Fruit fly (Drosophila melanogaster) whole organism, embryonic: ENCODE results near the gene CG32176.

Experiments
- Atf6 ChIP-seq: fragments of 200-800 bp; sonication (Bioruptor generic); IDR thresholded peaks from 2 replicates; pipeline ENCODE4 v1.3.6; 2022; ENCODE audit warnings: missing biosample characterization, missing genetic modification characterization
- Bgb ChIP-seq: fragments of 200-800 bp; sonication (Bioruptor generic); IDR thresholded peaks from 2 replicates; pipeline ENCODE4 v1.3.6; 2022; ENCODE audit warnings: missing biosample characterization, missing genetic modification characterization; ENCODE audit not compliant: partially characterized antibody
- CG10267 ChIP-seq: fragments of 200-800 bp; sonication (Bioruptor generic); optimal IDR thresholded peaks from 2 replicates; lab custom pipeline; 2018; ENCODE audit warnings: missing biosample characterization, mild to moderate bottlenecking, missing genetic modification characterization, moderate library complexity
- CG10366 ChIP-seq: fragments of 200-800 bp; sonication (Bioruptor generic); IDR thresholded peaks from 2 replicates; pipeline ENCODE4 v1.3.6; 2022; ENCODE audit warnings: missing biosample characterization, missing genetic modification characterization
- CG10431 ChIP-seq: fragments of 200-800 bp; sonication (Bioruptor generic); optimal IDR thresholded peaks from 3 replicates; lab custom pipeline; 2018; ENCODE audit warnings: missing biosample characterization, mild to moderate bottlenecking, missing genetic modification characterization
- CG13287 ChIP-seq: fragments of 200-800 bp; sonication (Bioruptor generic); IDR thresholded peaks from 2 replicates; pipeline ENCODE4 v1.3.6; 2022; ENCODE audit warnings: missing biosample characterization, missing genetic modification characterization; ENCODE audit not compliant: partially characterized antibody
- CG15696 ChIP-seq: fragments of 200-800 bp; sonication (Bioruptor generic); optimal IDR thresholded peaks from 2 replicates; lab custom pipeline; 2019; ENCODE audit warnings: missing biosample characterization, mild to moderate bottlenecking, missing genetic modification characterization, moderate library complexity
- CG17568 ChIP-seq: fragments of 200-800 bp; sonication (Bioruptor generic); optimal IDR thresholded peaks from 2 replicates; lab custom pipeline; 2018; ENCODE audit warnings: missing biosample characterization, mild to moderate bottlenecking, missing genetic modification characterization, moderate library complexity
- CG17829 ChIP-seq: fragments of 200-800 bp; optimal IDR thresholded peaks from 2 replicates; lab custom pipeline; 2019; ENCODE audit warnings: missing biosample characterization, mild to moderate bottlenecking, missing genetic modification characterization, moderate library complexity
- CG31441 ChIP-seq: fragments of 200-800 bp; sonication (Bioruptor generic); IDR thresholded peaks from 2 replicates; pipeline ENCODE4 v1.3.6; 2022; ENCODE audit warnings: missing biosample characterization, missing genetic modification characterization
- CG33213 ChIP-seq: fragments of 200-800 bp; sonication (Bioruptor generic); optimal IDR thresholded peaks from 3 replicates; lab custom pipeline; 2016; ENCODE audit warnings: missing biosample characterization, missing genetic modification characterization
- CG42726 ChIP-seq: fragments of 200-800 bp; sonication (Bioruptor generic); IDR thresholded peaks from 2 replicates; pipeline ENCODE4 v1.3.6; 2022; ENCODE audit warnings: missing biosample characterization, missing genetic modification characterization; ENCODE audit not compliant: partially characterized antibody
- CG4282 ChIP-seq: fragments of 200-800 bp; sonication (Bioruptor generic); optimal IDR thresholded peaks from 2 replicates; lab custom pipeline; 2016; ENCODE audit warnings: missing biosample characterization, missing genetic modification characterization
- CG4617 ChIP-seq: fragments of 200-800 bp; sonication (Bioruptor generic); optimal IDR thresholded peaks from 3 replicates; lab custom pipeline; 2016; ENCODE audit warnings: missing biosample characterization, missing genetic modification characterization, borderline replicate concordance
- CG4730 ChIP-seq: fragments of 200-800 bp; sonication (Bioruptor generic); IDR thresholded peaks from 2 replicates; pipeline ENCODE4 v1.3.6; 2022; ENCODE audit warnings: missing biosample characterization, missing genetic modification characterization
- CG7372 ChIP-seq: fragments of 200-800 bp; sonication (Bioruptor generic); IDR thresholded peaks from 2 replicates; pipeline ENCODE4 v1.3.6; 2022; ENCODE audit warnings: missing biosample characterization, missing genetic modification characterization
- CG8359 ChIP-seq: fragments of 200-800 bp; sonication (Bioruptor generic); optimal IDR thresholded peaks from 2 replicates; lab custom pipeline; 2017; ENCODE audit warnings: missing biosample characterization, mild to moderate bottlenecking, missing genetic modification characterization, borderline replicate concordance
- CG8944 ChIP-seq: fragments of 200-800 bp; sonication (Bioruptor generic); optimal IDR thresholded peaks from 3 replicates; lab custom pipeline; 2016; ENCODE audit warnings: missing biosample characterization, missing genetic modification characterization
- CG9437 ChIP-seq: fragments of 200-800 bp; sonication (Bioruptor generic); optimal IDR thresholded peaks from 2 replicates; lab custom pipeline; 2018; ENCODE audit warnings: missing biosample characterization, mild to moderate bottlenecking, missing genetic modification characterization
- CoRest ChIP-seq: fragments of 200-800 bp; sonication (Bioruptor generic); optimal IDR thresholded peaks from 3 replicates; lab custom pipeline; 2018; ENCODE audit warnings: missing biosample characterization, mild to moderate bottlenecking, missing genetic modification characterization, moderate library complexity
- Dbx ChIP-seq: fragments of 200-800 bp; sonication (Bioruptor generic); IDR thresholded peaks from 3 replicates; pipeline ENCODE4 v1.3.6; 2022; ENCODE audit warnings: missing biosample characterization, missing genetic modification characterization
- Dek ChIP-seq: fragments of 200-800 bp; sonication (Bioruptor generic); optimal IDR thresholded peaks from 3 replicates; lab custom pipeline; 2019; ENCODE audit warnings: missing biosample characterization, mild to moderate bottlenecking, missing genetic modification characterization, moderate library complexity
- Dll ChIP-seq: fragments of 200-800 bp; sonication (Bioruptor generic); IDR thresholded peaks from 4 replicates; pipeline ENCODE4 v1.3.6; 2022; ENCODE audit warnings: missing biosample characterization, missing genetic modification characterization; ENCODE audit not compliant: partially characterized antibody
- ERR ChIP-seq: fragments of 200-800 bp; sonication (Bioruptor generic); optimal IDR thresholded peaks from 2 replicates; lab custom pipeline; 2016; ENCODE audit warnings: missing biosample characterization, missing genetic modification characterization
- Elba2 ChIP-seq: fragments of 200-800 bp; sonication (Bioruptor generic); optimal IDR thresholded peaks from 3 replicates; lab custom pipeline; 2016; ENCODE audit warnings: missing biosample characterization, missing genetic modification characterization
- Fer2 ChIP-seq: fragments of 200-800 bp; sonication (Bioruptor generic); optimal IDR thresholded peaks from 2 replicates; lab custom pipeline; 2018; ENCODE audit warnings: missing biosample characterization, mild to moderate bottlenecking, missing genetic modification characterization, moderate library complexity
- MTF-1 ChIP-seq: fragments of 200-800 bp; sonication (Bioruptor generic); optimal IDR thresholded peaks from 2 replicates; lab custom pipeline; 2018; ENCODE audit warnings: missing biosample characterization, mild to moderate bottlenecking, missing genetic modification characterization, borderline replicate concordance
- NFAT ChIP-seq: fragments of 200-800 bp; sonication (Bioruptor generic); IDR thresholded peaks from 2 replicates; pipeline ENCODE4 v1.3.6; 2022; ENCODE audit warnings: missing biosample characterization, missing genetic modification characterization
- Nf-YC ChIP-seq: fragments of 200-800 bp; optimal IDR thresholded peaks from 3 replicates; lab custom pipeline; 2019; ENCODE audit warnings: missing biosample characterization, mild to moderate bottlenecking, missing genetic modification characterization, moderate library complexity
- TFAM ChIP-seq: fragments of 200-800 bp; sonication (Bioruptor generic); optimal IDR thresholded peaks from 2 replicates; lab custom pipeline; 2017; ENCODE audit warnings: missing biosample characterization, missing genetic modification characterization, inconsistent platforms
- YL-1 ChIP-seq: fragments of 200-800 bp; sonication (Bioruptor generic); optimal IDR thresholded peaks from 3 replicates; lab custom pipeline; 2017; ENCODE audit warnings: missing biosample characterization, mild to moderate bottlenecking, missing genetic modification characterization
- bbx ChIP-seq: fragments of 200-800 bp; sonication (Bioruptor generic); IDR thresholded peaks from 2 replicates; pipeline ENCODE4 v1.3.6; 2022; ENCODE audit warnings: missing biosample characterization, missing genetic modification characterization; ENCODE audit not compliant: partially characterized antibody
- cas ChIP-seq: fragments of 200-800 bp; sonication (Bioruptor generic); IDR thresholded peaks from 2 replicates; pipeline ENCODE4 v1.3.6; 2022; ENCODE audit warnings: missing biosample characterization, missing genetic modification characterization
- crol ChIP-seq: fragments of 200-800 bp; sonication (Bioruptor generic); IDR thresholded peaks from 2 replicates; pipeline ENCODE4 v1.3.6; 2022; ENCODE audit warnings: missing biosample characterization, missing genetic modification characterization
- ems ChIP-seq: fragments of 200-800 bp; sonication (Bioruptor generic); optimal IDR thresholded peaks from 3 replicates; lab custom pipeline; 2016; ENCODE audit warnings: missing biosample characterization, missing genetic modification characterization
- gem ChIP-seq: fragments of 200-800 bp; sonication (Bioruptor generic); optimal IDR thresholded peaks from 2 replicates; lab custom pipeline; 2019; ENCODE audit warnings: missing biosample characterization, mild to moderate bottlenecking, missing genetic modification characterization, moderate library complexity
- hbn ChIP-seq: fragments of 200-800 bp; sonication (Bioruptor generic); IDR thresholded peaks from 2 replicates; pipeline ENCODE4 v1.3.6; 2022; ENCODE audit warnings: missing biosample characterization, missing genetic modification characterization; ENCODE audit not compliant: partially characterized antibody
- jigr1 ChIP-seq: fragments of 200-800 bp; sonication (Bioruptor generic); IDR thresholded peaks from 3 replicates; pipeline ENCODE4 v1.3.6; 2022; ENCODE audit warnings: missing biosample characterization, missing genetic modification characterization
- jing ChIP-seq: fragments of 200-800 bp; sonication (Bioruptor generic); optimal IDR thresholded peaks from 2 replicates; lab custom pipeline; 2018; ENCODE audit warnings: missing biosample characterization, mild to moderate bottlenecking, missing genetic modification characterization
- ken ChIP-seq: fragments of 200-800 bp; sonication (Bioruptor generic); IDR thresholded peaks from 3 replicates; pipeline ENCODE4 v1.3.6; 2022; ENCODE audit warnings: missing biosample characterization, missing genetic modification characterization
- knrl ChIP-seq: fragments of 200-800 bp; sonication (Bioruptor generic); IDR thresholded peaks from 3 replicates; pipeline ENCODE4 v1.3.6; 2022; ENCODE audit warnings: missing biosample characterization, missing genetic modification characterization; ENCODE audit not compliant: partially characterized antibody
- pum ChIP-seq: fragments of 200-800 bp; sonication (Bioruptor generic); optimal IDR thresholded peaks from 2 replicates; lab custom pipeline; 2016; ENCODE audit warnings: missing biosample characterization, missing genetic modification characterization
- sisA ChIP-seq: fragments of 200-800 bp; sonication (Bioruptor generic); IDR thresholded peaks from 2 replicates; pipeline ENCODE4 v1.3.6; 2022; ENCODE audit warnings: missing biosample characterization, missing genetic modification characterization
- sqz ChIP-seq: fragments of 200-800 bp; sonication (Bioruptor generic); optimal IDR thresholded peaks from 3 replicates; lab custom pipeline; 2018; ENCODE audit warnings: missing biosample characterization, mild to moderate bottlenecking, missing genetic modification characterization
- stwl ChIP-seq: fragments of 200-800 bp; sonication (Bioruptor generic); optimal IDR thresholded peaks from 3 replicates; lab custom pipeline; 2018; ENCODE audit warnings: missing biosample characterization, mild to moderate bottlenecking, missing genetic modification characterization, moderate library complexity
- trh ChIP-seq: fragments of 200-800 bp; sonication (Bioruptor generic); optimal IDR thresholded peaks from 2 replicates; lab custom pipeline; 2016; ENCODE audit warnings: missing biosample characterization, missing genetic modification characterization
- ttk ChIP-seq: fragments of 200-800 bp; sonication (Bioruptor generic); IDR thresholded peaks from 2 replicates; pipeline ENCODE4 v2.1.2; 2022; ENCODE audit warnings: missing biosample characterization, missing genetic modification characterization
- zfh1 ChIP-seq: fragments of 200-800 bp; sonication (Bioruptor generic); IDR thresholded peaks from 3 replicates; pipeline ENCODE4 v1.3.6; 2022; ENCODE audit warnings: missing biosample characterization, missing genetic modification characterization

CG32176 gene

DNA sequence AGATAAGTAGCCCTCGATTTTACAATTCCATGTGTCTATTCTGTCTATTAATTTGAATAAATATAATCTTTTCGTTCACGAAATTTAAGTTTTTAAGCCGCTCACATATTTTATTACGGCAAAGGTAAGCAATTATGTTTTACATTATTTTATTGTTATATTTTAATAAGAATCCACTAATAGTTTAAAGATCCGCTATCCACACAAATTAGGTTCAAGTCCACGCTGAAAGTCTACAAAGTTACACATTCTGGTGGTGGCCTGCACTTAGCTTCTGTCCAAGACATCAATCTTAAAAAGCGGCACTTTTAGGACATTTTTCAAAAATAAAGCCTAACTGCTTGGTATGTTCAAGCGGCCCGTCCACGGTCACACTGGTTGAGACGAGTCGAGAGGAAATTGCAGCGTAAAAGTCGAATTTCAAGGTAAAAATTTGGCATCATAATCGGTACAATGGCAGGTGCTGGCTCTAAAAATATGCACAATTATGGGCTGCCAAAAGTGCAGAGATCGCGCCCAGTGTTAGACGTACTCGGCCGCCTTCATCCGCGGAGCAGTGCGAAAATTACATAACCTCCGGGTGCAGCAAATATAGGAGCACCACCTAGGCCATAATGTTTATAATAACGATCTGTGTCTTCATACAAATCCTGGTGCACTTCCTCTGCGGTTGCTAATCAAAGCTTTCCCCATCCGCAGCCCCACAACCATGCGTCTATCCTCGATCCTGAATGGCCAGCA is 41.2 kb downstream of the CG32176 start, which contains the start of the genes UQCR-Q and CG46525 (continued):
- no peak for TF ChIP-seq CG9437 (GFP tag; lab: Kevin White, UChicago)
- peak; percentile 25 for TF ChIP-seq Nf-YC (tag; lab: Kevin White, UChicago)
- peak; percentile 72 for TF ChIP-seq CG33213 (GFP tag; lab: Kevin White, UChicago)
- TF ChIP-seq Dek (tag; lab: Kevin White, UChicago), result peak; percentile 50
- TF ChIP-seq stwl, result peak; percentile 72
- peak; percentile 47 for TF ChIP-seq CG17829 (tag; lab: Kevin White, UChicago)
- 0 out of 2 replicates have a peak, but pooled peaks have one; percentile 39 for TF ChIP-seq hbn
- peak; percentile 22; the same call in 1 of the 3 replicates for TF ChIP-seq knrl (GFP tag; lab: Robert Waterston, UW)
- TF ChIP-seq bbx, result peak; percentile 45; the same call in 1 of the 2 replicates
- TF ChIP-seq CG42726 (GFP tag; lab: Robert Waterston, UW), result peak; percentile 62
- TF ChIP-seq CG10267, result peak; percentile 59
- TF ChIP-seq CoRest (tag; lab: Kevin White, UChicago), result peak; percentile 46
- TF ChIP-seq MTF-1 (GFP tag; lab: Kevin White, UChicago), result no peak
- 0 out of 2 replicates have a peak, but pooled peaks have one; percentile 3 for TF ChIP-seq NFAT (GFP tag; lab: Robert Waterston, UW)
- no peak for TF ChIP-seq CG10366 (GFP tag; lab: Robert Waterston, UW)
- TF ChIP-seq ken (GFP tag; lab: Robert Waterston, UW), result no peak
- TF ChIP-seq Bgb (GFP tag; lab: Robert Waterston, UW), result peak; percentile 51
- TF ChIP-seq Dll (GFP tag; lab: Robert Waterston, UW), result 0 out of 4 replicates have a peak, but pooled peaks have one; percentile 20
- peak; percentile 65 for TF ChIP-seq CG4617 (GFP tag; lab: Kevin White, UChicago)

DNA sequence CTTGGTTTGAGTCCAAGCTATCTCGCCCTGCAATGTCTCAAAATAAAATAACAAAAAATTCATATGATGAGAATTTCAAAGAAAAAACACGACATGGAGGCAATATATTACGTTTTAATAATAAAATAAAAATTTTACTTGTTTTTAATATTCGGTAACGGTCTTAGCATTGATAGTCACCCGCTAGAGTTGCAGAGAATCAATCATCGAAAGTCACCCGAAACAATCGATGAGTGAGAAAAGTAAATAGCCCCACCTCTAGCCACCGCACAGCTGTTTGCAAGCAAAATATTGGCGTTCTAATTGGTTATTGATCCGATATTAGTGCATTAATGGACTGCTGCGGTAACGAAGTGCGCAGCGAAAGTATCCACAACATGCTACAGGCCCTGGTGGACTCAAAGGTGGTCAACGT is 42.3 kb downstream of the CG32176 start, which contains the start of gene CG34250:
Gene CG34250, plus strand, starts transcription at position 244 of the 415 bp plus-strand sequence.
- TF ChIP-seq Elba2 (GFP tag; lab: Kevin White, UChicago), result peak; percentile 68
- TF ChIP-seq trh, result no peak
- TF ChIP-seq CG7372 (GFP tag; lab: Robert Waterston, UW), result no peak
- TF ChIP-seq Dbx (GFP tag; lab: Robert Waterston, UW), result no peak; the same call in 2 of the 3 replicates
- TF ChIP-seq jigr1 (GFP tag; lab: Robert Waterston, UW), result no peak
- peak; percentile 34 for TF ChIP-seq ems (GFP tag; lab: Kevin White, UChicago)
- TF ChIP-seq CG13287 (GFP tag; lab: Robert Waterston, UW), result peak; percentile 87
- no peak for TF ChIP-seq ERR (GFP tag; lab: Kevin White, UChicago)
- TF ChIP-seq TFAM (GFP tag; lab: Kevin White, UChicago), result no peak
- TF ChIP-seq CG4282 (GFP tag; lab: Kevin White, UChicago), result no peak
- no peak for TF ChIP-seq sqz (GFP tag; lab: Kevin White, UChicago)
- TF ChIP-seq CG17568 (GFP tag; lab: Kevin White, UChicago), result no peak
- TF ChIP-seq pum, result peak; percentile 14
- no peak for TF ChIP-seq ttk (GFP tag; lab: Robert Waterston, UW)
- TF ChIP-seq CG10431 (GFP tag; lab: Kevin White, UChicago), result peak; percentile 12
- TF ChIP-seq CG31441 (GFP tag; lab: Robert Waterston, UW), result peak; percentile 60; the same call in 1 of the 2 replicates
- TF ChIP-seq CG4730 (GFP tag; lab: Robert Waterston, UW), result no peak
- TF ChIP-seq cas (GFP tag; lab: Robert Waterston, UW), result no peak
- TF ChIP-seq crol (GFP tag; lab: Robert Waterston, UW), result no peak
- TF ChIP-seq CG8944 (GFP tag; lab: Kevin White, UChicago), result no peak
- TF ChIP-seq gem (tag; lab: Kevin White, UChicago), result peak; percentile 33
- no peak for TF ChIP-seq jing (GFP tag; lab: Kevin White, UChicago)
- TF ChIP-seq YL-1 (GFP tag; lab: Kevin White, UChicago), result peak; percentile 75
- peak; percentile 47; the same call in 1 of the 3 replicates for TF ChIP-seq zfh1 (GFP tag; lab: Robert Waterston, UW)
- no peak for TF ChIP-seq Fer2 (tag; lab: Kevin White, UChicago)
- TF ChIP-seq Atf6, result no peak
- no peak for TF ChIP-seq CG8359
- TF ChIP-seq sisA, result no peak
- TF ChIP-seq CG15696 (tag; lab: Kevin White, UChicago), result no peak
